Worm (Caenorhabditis elegans) whole organism, L1 larva: ENCODE measurements around the gene srx-92.

Experiments used
- C16A3.4 ChIP-seq: fragments of 150-350 bp; optimal IDR thresholded peaks from 2 replicates; lab custom pipeline; 2014; ENCODE audit warnings: missing biosample characterization, missing genetic modification characterization
- ama-1 ChIP-seq: fragments of 150-350 bp; optimal IDR thresholded peaks from 2 replicates; lab custom pipeline; 2014
- ceh-90 ChIP-seq: sonication (generic microtip); optimal IDR thresholded peaks from 2 replicates; lab custom pipeline; 2016; ENCODE audit warnings: missing genetic modification characterization, missing compliant biosample characterization
- fos-1 ChIP-seq: fragments of 150-350 bp; optimal IDR thresholded peaks from 2 replicates; lab custom pipeline; 2014; ENCODE audit warnings: missing biosample characterization, missing genetic modification characterization
- jun-1 ChIP-seq: fragments of 150-350 bp; optimal IDR thresholded peaks from 2 replicates; lab custom pipeline; 2014; ENCODE audit warnings: missing biosample characterization, missing genetic modification reagents, missing genetic modification characterization
- mep-1 ChIP-seq: fragments of 150-350 bp; optimal IDR thresholded peaks from 2 replicates; lab custom pipeline; 2014; ENCODE audit warnings: missing biosample characterization, missing genetic modification characterization
- nhr-237 ChIP-seq: fragments of 150-350 bp; optimal IDR thresholded peaks from 2 replicates; lab custom pipeline; 2014; ENCODE audit warnings: missing biosample characterization, missing genetic modification characterization
- nhr-77 ChIP-seq: fragments of 150-350 bp; optimal IDR thresholded peaks from 2 replicates; lab custom pipeline; 2014; ENCODE audit warnings: missing biosample characterization, missing genetic modification characterization
- nhr-90 ChIP-seq: sonication (generic microtip); optimal IDR thresholded peaks from 2 replicates; lab custom pipeline; 2016; ENCODE audit warnings: mild to moderate bottlenecking, missing genetic modification characterization, missing compliant biosample characterization; ENCODE audit not compliant: poor library complexity
- pqm-1 ChIP-seq: sonication (generic microtip); optimal IDR thresholded peaks from 3 replicates; lab custom pipeline; 2017; ENCODE audit warnings: missing biosample characterization, missing genetic modification characterization
- snpc-4 ChIP-seq: fragments of 150-350 bp; optimal IDR thresholded peaks from 2 replicates; lab custom pipeline; 2014; ENCODE audit warnings: missing biosample characterization, missing genetic modification characterization
- unc-62 ChIP-seq: fragments of 150-350 bp; optimal IDR thresholded peaks from 2 replicates; lab custom pipeline; 2014; ENCODE audit warnings: missing biosample characterization, missing genetic modification reagents, missing genetic modification characterization
- zag-1 ChIP-seq: fragments of 150-350 bp; optimal IDR thresholded peaks from 2 replicates; lab custom pipeline; 2014; ENCODE audit warnings: missing biosample characterization, missing genetic modification characterization
- ztf-11 ChIP-seq, 2 experiments: sonication (generic microtip); optimal IDR thresholded peaks; 2 replicates each; lab custom pipeline; 2016 to 2017; ENCODE audit warnings: missing genetic modification characterization in 2 of 2, missing biosample characterization in 1 of 2, missing compliant biosample characterization in 1 of 2

ce11 chrV:7297263-7297662 is 27.9 kb downstream of the srx-92 start, which contains the start of gene srj-32:
- TF ChIP-seq nhr-77 (no peak), nhr-237 (tag; lab: Kevin White, UChicago) (no peak), ama-1 (lab: Kevin White, UChicago) (no peak), unc-62 (GFP tag; lab: Kevin White, UChicago) (no peak), zag-1 (tag; lab: Kevin White, UChicago) (no peak), jun-1 (tag; lab: Kevin White, UChicago) (no peak), mep-1 (tag; lab: Kevin White, UChicago) (no peak), ceh-90 (tag; lab: Kevin White, UChicago) (no peak), pqm-1 (tag; lab: Kevin White, UChicago) (no peak), ztf-11 (tag; optimal IDR thresholded peaks at IDR 0.05; lab: Kevin White, UChicago) (no peak), C16A3.4 (tag; lab: Kevin White, UChicago) (no peak), fos-1 (tag; lab: Kevin White, UChicago) (no peak), nhr-90 (tag; lab: Kevin White, UChicago) (no peak), snpc-4 (tag; lab: Kevin White, UChicago) (no peak)
